Worm (Caenorhabditis elegans): ENCODE data around the gene T05D4.5.

Gene T05D4.5

ce11 chrIII:13580538-13580937 lies at the start of gene T05D4.5:
Gene T05D4.5 (plus strand): TSS chrIII:13580838.
- no peak for TF ChIP-seq mes-4 (tag; optimal IDR thresholded peaks at IDR 0.05)
- TF ChIP-seq F49E8.2 (tag; optimal IDR thresholded peaks at IDR 0.05; ENCODE audit: insufficient read depth), result no peak
- TF ChIP-seq ekl-4 (GFP tag; IDR thresholded peaks at IDR 0.05), result no peak
- TF ChIP-seq nfyb-1 (GFP tag; IDR thresholded peaks at IDR 0.05), result no peak
- TF ChIP-seq snpc-4 (GFP tag; optimal IDR thresholded peaks at IDR 0.05), result no peak
- no peak for TF ChIP-seq snpc-4 (tag; optimal IDR thresholded peaks at IDR 0.05)
- TF ChIP-seq snpc-1.3 (tag; optimal IDR thresholded peaks at IDR 0.05; ENCODE audit: insufficient read depth), result no peak
- TF ChIP-seq mel-28 (tag; optimal IDR thresholded peaks at IDR 0.05; ENCODE audit: borderline replicate concordance), result no peak
- TF ChIP-seq aptf-3 (GFP tag; IDR thresholded peaks at IDR 0.05), result no peak
- TF ChIP-seq lin-35 (GFP tag; optimal IDR thresholded peaks at IDR 0.05), result no peak
- no peak for TF ChIP-seq Y67H2A.10 (GFP tag; conservative IDR thresholded peaks at IDR 0.05)
- no peak for TF ChIP-seq pha-4 (tag; optimal IDR thresholded peaks at IDR 0.05)
- no peak for TF ChIP-seq ceh-91 (GFP tag; IDR thresholded peaks at IDR 0.05)

- TF ChIP-seq K11D2.4 (GFP tag; IDR thresholded peaks at IDR 0.05), result no peak
- TF ChIP-seq rcor-1 (GFP tag; IDR thresholded peaks at IDR 0.05), result no peak
- peak; percentile 51; the same call in 1 of the 2 replicates for TF ChIP-seq hmg-1.2 (GFP tag; IDR thresholded peaks at IDR 0.05)
- no peak for TF ChIP-seq ceh-91 (GFP tag; IDR thresholded peaks at IDR 0.05)
Observed at ce11 chrIII:13530838-13531237, 49.8 kb upstream of the T05D4.5 start.

ce11 chrIII:13534704-13535103 lies 45.9 kb upstream of the T05D4.5 start:
- TF ChIP-seq akir-1 (GFP tag; optimal IDR thresholded peaks at IDR 0.05), result no peak
- TF ChIP-seq hmg-1.2 (GFP tag; IDR thresholded peaks at IDR 0.05), result 0 out of 2 replicates have a peak, but pooled peaks have one; percentile 10
- TF ChIP-seq ceh-27 (GFP tag; optimal IDR thresholded peaks at IDR 0.05), result no peak
- peak; percentile 36; the same call in 1 of the 2 replicates for TF ChIP-seq egrh-3 (GFP tag; IDR thresholded peaks at IDR 0.05)
- no peak for TF ChIP-seq ets-4 (GFP tag; optimal IDR thresholded peaks at IDR 0.05)

ce11 chrIII:13535735-13536390 lies 44.8 kb upstream of the T05D4.5 start:
- TF ChIP-seq cebp-1 (GFP tag; IDR thresholded peaks at IDR 0.05) (peak; percentile 76), cebp-1 (tag; optimal IDR thresholded peaks at IDR 0.05) (peak; percentile 93), lin-26 (GFP tag; IDR thresholded peaks at IDR 0.05) (no peak), hlh-26 (GFP tag; conservative IDR thresholded peaks at IDR 0.05) (no peak)

ce11 chrIII:13540791-13541190 lies 39.8 kb upstream of the T05D4.5 start:
- TF ChIP-seq zfh-2 (GFP tag; conservative IDR thresholded peaks at IDR 0.05) (peak; percentile 59), ceh-100 (GFP tag; IDR thresholded peaks at IDR 0.05) (no peak)

ce11 chrIII:13542458-13542857 lies 38.2 kb upstream of the T05D4.5 start:
- TF ChIP-seq K11D2.4 (GFP tag; IDR thresholded peaks at IDR 0.05) (no peak), dpff-1 (tag; optimal IDR thresholded peaks at IDR 0.05) (no peak), nfyb-1 (GFP tag; IDR thresholded peaks at IDR 0.05) (peak; percentile 9; the same call in 1 of the 2 replicates), hrde-1 (tag; optimal IDR thresholded peaks at IDR 0.05; ENCODE audit: borderline replicate concordance) (no peak), cebp-2 (GFP tag; IDR thresholded peaks at IDR 0.05) (no peak), F39B2.1 (GFP tag; IDR thresholded peaks at IDR 0.05) (no peak), ZK185.1 (tag; optimal IDR thresholded peaks at IDR 0.05; ENCODE audit: poor library complexity, severe bottlenecking) (no peak), nhr-80 (tag; optimal IDR thresholded peaks at IDR 0.05) (peak; percentile 58)
